Worm (Caenorhabditis elegans) whole organism, early embryonic: ENCODE results near the gene Y66A7A.4.

Experiments used
- ama-1 ChIP-seq: fragments of 150-350 bp; optimal IDR thresholded peaks from 2 replicates; lab custom pipeline; 2014
- ets-7 ChIP-seq: sonication (generic microtip); optimal IDR thresholded peaks from 2 replicates; lab custom pipeline; 2016; ENCODE audit warnings: missing genotype, missing genetic modification characterization, missing compliant biosample characterization
- hnd-1 ChIP-seq: sonication (generic microtip); optimal IDR thresholded peaks from 2 replicates; lab custom pipeline; 2016; ENCODE audit warnings: missing genetic modification characterization, missing compliant biosample characterization
- pes-1 ChIP-seq: fragments of 200-800 bp; sonication (Bioruptor generic); IDR thresholded peaks from 2 replicates; pipeline ENCODE4 v1.3.6; 2022; ENCODE audit warnings: missing genetic modification reagents, missing genetic modification characterization, missing compliant biosample characterization

ce11 chrIII:11635000-11635399 lies 22.6 kb downstream of the Y66A7A.4 start:
- no peak for TF ChIP-seq ets-7 (tag; lab: Kevin White, UChicago)
- no peak for TF ChIP-seq ama-1
- no peak for TF ChIP-seq hnd-1 (tag; lab: Kevin White, UChicago)
- no peak for TF ChIP-seq pes-1 (GFP tag; lab: Robert Waterston, UW)
